Worm (Caenorhabditis elegans): ENCODE data around the gene rpl-3.
"Not testable (repeated sequence)": the region's sequence is repeated elsewhere in the genome, so short reads cannot be mapped to it uniquely, and the experiment has no call there.

- TF ChIP-seq nhr-237 (tag; optimal IDR thresholded peaks at IDR 0.05); skn-1 (tag; optimal IDR thresholded peaks at IDR 0.05); lin-13 (GFP tag; optimal IDR thresholded peaks at IDR 0.05); mdl-1 (tag; optimal IDR thresholded peaks at IDR 0.05): not testable (repeated sequence)
Measured at ce11 chrIII:3844746-3845145, 22.9 kb upstream of the rpl-3 start, which contains the start of gene maph-1.3.

Data from whole organism, L1 larva.